Worm (Caenorhabditis elegans): ENCODE data around the gene R01E6.5.

DNA sequence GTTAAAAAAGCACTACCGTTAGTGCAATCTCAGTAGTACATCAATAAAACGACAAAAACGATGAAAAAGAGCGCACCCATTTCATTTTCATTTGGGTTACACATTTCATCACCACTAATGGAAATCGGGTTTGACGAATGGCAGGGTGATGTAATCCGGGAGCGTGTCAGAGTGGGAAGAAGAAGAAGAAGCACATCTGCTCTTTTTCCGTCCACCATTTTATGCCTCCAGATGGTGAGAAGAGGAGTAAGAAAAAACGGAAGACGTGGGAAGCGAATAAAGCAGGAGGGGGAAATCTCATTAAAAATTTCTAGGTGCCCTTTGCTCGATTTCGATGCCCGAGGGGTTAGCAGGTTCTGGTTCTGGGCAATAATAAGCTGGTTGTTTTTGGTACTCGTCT is 30.8 kb upstream of the R01E6.5 start:
- no peak for TF ChIP-seq ama-1 (optimal IDR thresholded peaks at IDR 0.05)
- no peak for TF ChIP-seq B0310.2 (tag; optimal IDR thresholded peaks at IDR 0.05)
- TF ChIP-seq ceh-36 (tag; optimal IDR thresholded peaks at IDR 0.05): no peak
- no peak for TF ChIP-seq aly-1 (tag; optimal IDR thresholded peaks at IDR 0.05)
- TF ChIP-seq flt-1 (GFP tag; IDR thresholded peaks at IDR 0.05): no peak
- TF ChIP-seq tra-4 (tag; optimal IDR thresholded peaks at IDR 0.05): no peak

Data from whole organism, early embryonic.